Worm (Caenorhabditis elegans): Measurements from ENCODE around the gene sym-1.

Gene sym-1

DNA sequence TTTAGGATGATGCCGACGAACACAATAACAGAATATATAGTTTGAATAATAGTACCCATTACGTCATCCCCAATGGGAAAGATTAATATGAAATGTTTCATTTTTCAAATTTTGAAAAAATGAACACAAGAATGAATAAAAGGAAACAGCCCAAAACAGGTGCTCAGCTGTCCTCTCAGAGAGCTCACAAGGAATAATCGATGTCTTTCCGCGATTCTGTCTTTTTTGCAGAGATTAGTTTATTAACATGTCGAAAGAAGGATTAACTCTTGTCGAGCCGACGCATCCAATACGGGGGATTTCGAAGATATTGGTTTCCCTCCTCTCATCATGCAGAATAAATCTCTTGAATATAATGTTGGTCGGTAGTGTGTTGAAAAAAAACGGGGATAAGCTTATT lies 47.4 kb downstream of the sym-1 start, which contains the start of gene F54E4.2:
Gene F54E4.2, minus strand, starts transcription at position 101 of the 400 bp plus-strand sequence.
- TF ChIP-seq elt-1 (tag; optimal IDR thresholded peaks at IDR 0.05) (no peak), hmg-11 (tag; optimal IDR thresholded peaks at IDR 0.05) (no peak), fkh-2 (tag; optimal IDR thresholded peaks at IDR 0.05) (no peak), pqm-1 (tag; optimal IDR thresholded peaks at IDR 0.05) (no peak), nhr-77 (tag; optimal IDR thresholded peaks at IDR 0.05) (no peak), pha-4 (tag; optimal IDR thresholded peaks at IDR 0.05) (no peak), nfya-1 (tag; optimal IDR thresholded peaks at IDR 0.05; ENCODE audit: insufficient read depth) (no peak), egl-5 (tag; optimal IDR thresholded peaks at IDR 0.05) (no peak), fos-1 (tag; optimal IDR thresholded peaks at IDR 0.05) (no peak)

DNA sequence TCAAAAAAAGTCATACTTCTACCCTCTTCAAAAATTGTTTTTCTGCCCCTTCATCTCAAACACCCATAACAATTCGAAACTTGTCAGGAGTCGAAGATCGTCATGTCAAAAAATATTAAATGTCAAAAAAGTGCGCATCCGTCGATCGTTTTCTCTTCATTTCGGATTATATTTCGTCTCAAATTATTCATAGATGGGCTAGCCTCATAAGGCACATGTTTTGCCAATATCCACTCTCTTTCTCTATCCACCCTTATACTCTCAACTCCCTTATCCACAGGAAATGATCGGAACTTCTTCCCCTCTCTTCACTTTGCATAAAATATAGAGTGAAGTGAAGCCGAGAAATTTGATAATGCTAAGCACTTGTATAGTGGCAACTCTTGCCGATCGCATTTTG lies 52.3 kb downstream of the sym-1 start:
- TF ChIP-seq egl-5 (tag; optimal IDR thresholded peaks at IDR 0.05), result no peak
- no peak for TF ChIP-seq pqm-1 (tag; optimal IDR thresholded peaks at IDR 0.05)
- TF ChIP-seq fkh-10 (GFP tag; optimal IDR thresholded peaks at IDR 0.05), result peak; percentile 8
- TF ChIP-seq zag-1 (tag; optimal IDR thresholded peaks at IDR 0.05), result no peak
- no peak for TF ChIP-seq pha-4 (tag; optimal IDR thresholded peaks at IDR 0.05)
- TF ChIP-seq nhr-12 (tag; optimal IDR thresholded peaks at IDR 0.05), result no peak
- TF ChIP-seq lin-15B (tag; optimal IDR thresholded peaks at IDR 0.05), result no peak

Measured in whole organism, L3 larva.